Fruit fly (Drosophila melanogaster) whole organism, pupa: ENCODE data around the gene CG18731.

Source experiments
- CG32121 ChIP-seq: fragments of 200-800 bp; sonication (Bioruptor generic); IDR thresholded peaks from 2 replicates; pipeline ENCODE4 v1.3.6; 2022; ENCODE audit warnings: missing biosample characterization, missing genetic modification characterization
- CG34367 ChIP-seq: fragments of 200-800 bp; sonication (Bioruptor generic); optimal IDR thresholded peaks from 2 replicates; lab custom pipeline; 2018; ENCODE audit warnings: missing biosample characterization, mild to moderate bottlenecking, missing genetic modification characterization
- gl ChIP-seq: fragments of 200-800 bp; sonication (Bioruptor generic); optimal IDR thresholded peaks from 2 replicates; lab custom pipeline; 2018; ENCODE audit warnings: missing biosample characterization, mild to moderate bottlenecking, missing genetic modification characterization
- rn ChIP-seq: fragments of 200-800 bp; sonication (Bioruptor generic); IDR thresholded peaks from 2 replicates; pipeline ENCODE4 v1.3.6; 2022; ENCODE audit warnings: missing biosample characterization, missing genetic modification characterization

DNA sequence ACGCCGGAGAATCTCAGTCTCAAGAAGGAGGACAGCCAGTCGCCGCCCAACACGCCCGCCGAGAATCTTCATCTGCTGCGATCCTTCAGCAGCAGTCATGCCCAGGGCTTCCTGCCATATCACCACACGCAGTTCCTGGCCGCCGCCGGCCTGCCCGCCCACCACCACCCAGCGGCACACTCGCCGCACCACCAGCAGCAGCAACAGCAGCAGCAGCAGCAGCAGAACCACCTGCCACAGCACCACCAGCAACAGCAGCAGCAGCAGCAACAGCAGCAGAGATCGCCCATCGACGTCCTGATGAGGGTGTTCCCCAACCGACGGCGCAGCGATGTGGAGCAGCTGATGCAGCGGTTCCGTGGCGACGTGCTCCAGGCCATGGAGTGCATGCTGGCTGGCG lies 29.1 kb upstream of the CG18731 start:
- TF ChIP-seq gl (no peak), CG32121 (GFP tag; lab: Robert Waterston, UW) (no peak), CG34367 (tag; lab: Kevin White, UChicago) (no peak), rn (GFP tag; lab: Robert Waterston, UW) (no peak)
